Fruit fly (Drosophila melanogaster) whole organism, prepupa: ENCODE data around the gene CG11168.

Experiments used
- Blimp-1 ChIP-seq: fragments of 200-800 bp; sonication (Bioruptor generic); optimal IDR thresholded peaks from 3 replicates; lab custom pipeline; 2017; ENCODE audit warnings: missing biosample characterization, missing genetic modification characterization, mild to moderate bottlenecking, moderate library complexity, missing genetic modification reagents
- CG10631 ChIP-seq: fragments of 200-800 bp; sonication (Bioruptor generic); optimal IDR thresholded peaks from 2 replicates; lab custom pipeline; 2016; ENCODE audit warnings: missing biosample characterization, missing genetic modification characterization
- CG11294 ChIP-seq: fragments of 200-800 bp; sonication (Bioruptor generic); IDR thresholded peaks from 2 replicates; pipeline ENCODE4 v1.3.6; 2022; ENCODE audit warnings: missing biosample characterization, missing genetic modification characterization
- CG11762 ChIP-seq: fragments of 200-800 bp; sonication (Bioruptor generic); optimal IDR thresholded peaks from 3 replicates; lab custom pipeline; 2016; ENCODE audit warnings: missing biosample characterization, missing genetic modification characterization; ENCODE audit not compliant: insufficient read depth
- CG11902 ChIP-seq: fragments of 200-800 bp; sonication (Bioruptor generic); optimal IDR thresholded peaks from 3 replicates; lab custom pipeline; 2016; ENCODE audit warnings: missing biosample characterization, missing genetic modification characterization
- CG1621 ChIP-seq: fragments of 200-800 bp; sonication (Bioruptor generic); optimal IDR thresholded peaks from 3 replicates; lab custom pipeline; 2018; ENCODE audit warnings: missing biosample characterization, mild to moderate bottlenecking, missing genetic modification characterization
- CG3032 ChIP-seq: fragments of 200-800 bp; optimal IDR thresholded peaks from 2 replicates; lab custom pipeline; 2019; ENCODE audit warnings: missing biosample characterization, mild to moderate bottlenecking, missing genetic modification characterization, moderate library complexity
- CG31627 ChIP-seq: fragments of 200-800 bp; sonication (Bioruptor generic); optimal IDR thresholded peaks from 3 replicates; lab custom pipeline; 2016; ENCODE audit warnings: missing biosample characterization, missing genetic modification characterization
- CG34406 ChIP-seq: fragments of 200-800 bp; sonication (Bioruptor generic); optimal IDR thresholded peaks from 3 replicates; lab custom pipeline; 2016; ENCODE audit warnings: missing biosample characterization, missing genetic modification characterization
- CG4318 ChIP-seq: fragments of 200-800 bp; sonication (Bioruptor generic); optimal IDR thresholded peaks from 3 replicates; lab custom pipeline; 2017; ENCODE audit warnings: missing biosample characterization, mild to moderate bottlenecking, missing genetic modification characterization
- CG6163 ChIP-seq: fragments of 200-800 bp; sonication (Bioruptor generic); IDR thresholded peaks from 3 replicates; pipeline ENCODE4 v1.3.6; 2022; ENCODE audit warnings: missing biosample characterization, missing genetic modification characterization
- CG6792 ChIP-seq: fragments of 200-800 bp; sonication (Bioruptor generic); optimal IDR thresholded peaks from 3 replicates; lab custom pipeline; 2016; ENCODE audit warnings: missing biosample characterization, missing genetic modification characterization
- CG7368 ChIP-seq: fragments of 200-800 bp; sonication (Bioruptor generic); optimal IDR thresholded peaks from 3 replicates; lab custom pipeline; 2016; ENCODE audit warnings: missing biosample characterization, missing genetic modification characterization
- CG8119 ChIP-seq: fragments of 200-800 bp; sonication (Bioruptor generic); IDR thresholded peaks from 3 replicates; pipeline ENCODE4 v1.3.6; 2022; ENCODE audit warnings: missing biosample characterization, missing genetic modification characterization
- Eip78C ChIP-seq: fragments of 200-800 bp; sonication (Bioruptor generic); peaks from one replicate; lab custom pipeline; 2016; ENCODE audit warnings: missing biosample characterization, missing genetic modification characterization
- Eip93F ChIP-seq: fragments of 200-800 bp; sonication (Bioruptor generic); optimal IDR thresholded peaks from 2 replicates; lab custom pipeline; 2016; ENCODE audit warnings: missing biosample characterization, mild to moderate bottlenecking, missing genetic modification characterization
- Gug ChIP-seq: fragments of 200-800 bp; sonication (Bioruptor generic); IDR thresholded peaks from 2 replicates; pipeline ENCODE4 v1.3.6; 2022; ENCODE audit warnings: missing biosample characterization, missing genetic modification characterization
- Hr38 ChIP-seq: sonication (Bioruptor generic); optimal IDR thresholded peaks from 2 replicates; lab custom pipeline; 2016; ENCODE audit warnings: missing biosample characterization, missing genetic modification characterization
- Hr4 ChIP-seq: fragments of 200-800 bp; sonication (Bioruptor generic); optimal IDR thresholded peaks from 3 replicates; lab custom pipeline; 2016; ENCODE audit warnings: missing biosample characterization, missing genetic modification characterization
- Met ChIP-seq: fragments of 200-800 bp; sonication (Bioruptor generic); optimal IDR thresholded peaks from 3 replicates; lab custom pipeline; 2016; ENCODE audit warnings: missing biosample characterization, missing genetic modification characterization
- Smox ChIP-seq: fragments of 200-800 bp; sonication (Bioruptor generic); optimal IDR thresholded peaks from 3 replicates; lab custom pipeline; 2016; ENCODE audit warnings: missing biosample characterization, missing genetic modification characterization
- Sox102F ChIP-seq: fragments of 200-800 bp; sonication (Bioruptor generic); optimal IDR thresholded peaks from 2 replicates; lab custom pipeline; 2016; ENCODE audit warnings: missing biosample characterization, mild to moderate bottlenecking, missing genetic modification characterization
- Sox15 ChIP-seq: fragments of 200-800 bp; sonication (Bioruptor generic); optimal IDR thresholded peaks from 3 replicates; lab custom pipeline; 2016; ENCODE audit warnings: missing biosample characterization, missing genetic modification characterization
- achi ChIP-seq: fragments of 200-800 bp; sonication (Bioruptor generic); optimal IDR thresholded peaks from 3 replicates; lab custom pipeline; 2016; ENCODE audit warnings: missing biosample characterization, missing genetic modification characterization
- dsx ChIP-seq: fragments of 200-800 bp; optimal IDR thresholded peaks from 3 replicates; lab custom pipeline; 2019; ENCODE audit warnings: missing biosample characterization, mild to moderate bottlenecking, missing genetic modification characterization, moderate library complexity; ENCODE audit not compliant: poor library complexity, severe bottlenecking
- esn ChIP-seq: fragments of 200-800 bp; sonication (Bioruptor generic); optimal IDR thresholded peaks from 2 replicates; lab custom pipeline; 2016; ENCODE audit warnings: missing biosample characterization, mild to moderate bottlenecking, missing genetic modification characterization, moderate library complexity
- fd59A ChIP-seq: fragments of 200-800 bp; sonication (Bioruptor generic); optimal IDR thresholded peaks from 2 replicates; lab custom pipeline; 2017; ENCODE audit warnings: missing biosample characterization, mild to moderate bottlenecking, missing genetic modification characterization, missing genetic modification reagents
- fd85E ChIP-seq: fragments of 200-800 bp; sonication (Bioruptor generic); optimal IDR thresholded peaks from 3 replicates; lab custom pipeline; 2016; ENCODE audit warnings: missing biosample characterization, missing genetic modification characterization
- salr ChIP-seq, 2 experiments: fragments of 200-800 bp; sonication (Bioruptor generic); optimal IDR thresholded peaks; 3 replicates each; lab custom pipeline; 2016 to 2018; ENCODE audit warnings: missing biosample characterization in 2 of 2, missing genetic modification characterization in 2 of 2, mild to moderate bottlenecking in 1 of 2
- ss ChIP-seq, 2 experiments: fragments of 200-800 bp; sonication (Bioruptor generic); optimal IDR thresholded peaks; 2 replicates in 1 of 2; 3 replicates in 1 of 2; lab custom pipeline; 2017 to 2018; ENCODE audit warnings: mild to moderate bottlenecking in 2 of 2, missing biosample characterization in 2 of 2, missing genetic modification characterization in 2 of 2, moderate library complexity in 1 of 2
- vri ChIP-seq: fragments of 200-800 bp; sonication (Bioruptor generic); optimal IDR thresholded peaks from 3 replicates; lab custom pipeline; 2016; ENCODE audit warnings: missing biosample characterization, mild to moderate bottlenecking, missing genetic modification characterization

The CG11168 gene

dm6 chr3R:24910097-24910496 is 7.8 kb upstream of the CG11168 start (continued):
- no peak for TF ChIP-seq CG1621 (tag; lab: Kevin White, UChicago)
- TF ChIP-seq Smox, result no peak
- no peak for TF ChIP-seq esn (GFP tag; lab: Kevin White, UChicago)
- TF ChIP-seq ss (GFP tag; optimal IDR thresholded peaks at IDR 0.05; lab: Kevin White, UChicago), result no peak
- TF ChIP-seq CG6792, result peak; percentile 12
- peak; percentile 85 for TF ChIP-seq Eip78C (GFP tag; lab: Kevin White, UChicago)
- no peak for TF ChIP-seq dsx
- TF ChIP-seq, all 60 proteins: peak for 27

dm6 chr3R:24914864-24915263 is 3.0 kb upstream of the CG11168 start:
- TF ChIP-seq CG7368 (GFP tag; lab: Kevin White, UChicago), result no peak
- no peak for TF ChIP-seq Met (GFP tag; lab: Kevin White, UChicago)
- TF ChIP-seq CG11902 (GFP tag; lab: Kevin White, UChicago), result no peak

dm6 chr3R:24922270-24922669 is 4.4 kb downstream of the CG11168 start, which contains the start of gene Mink:
TSS of gene Mink (plus strand) at chr3R:24922473.
- TF ChIP-seq CG7368 (GFP tag; lab: Kevin White, UChicago) (no peak), CG8119 (GFP tag; lab: Robert Waterston, UW) (no peak), Gug (no peak), CG31627 (GFP tag; lab: Kevin White, UChicago) (no peak), CG6163 (no peak), Blimp-1 (no peak), CG10631 (GFP tag; lab: Kevin White, UChicago) (no peak), vri (GFP tag; lab: Kevin White, UChicago) (no peak), fd59A (GFP tag; lab: Kevin White, UChicago) (no peak)

dm6 chr3R:24924916-24925315 is 7.0 kb downstream of the CG11168 start, which contains the start of gene Trf4-2:
TSS of gene Trf4-2 (plus strand) at chr3R:24925216.
- TF ChIP-seq Eip93F (GFP tag; lab: Kevin White, UChicago) (no peak), salr (GFP tag; optimal IDR thresholded peaks at IDR 0.05; lab: Kevin White, UChicago) (no peak), CG6163 (no peak), CG3032 (tag; lab: Kevin White, UChicago) (no peak), CG34406 (no peak), Smox (no peak), Hr38 (GFP tag; lab: Kevin White, UChicago) (no peak), CG11294 (GFP tag; lab: Robert Waterston, UW) (no peak)

- TF ChIP-seq achi (GFP tag; lab: Kevin White, UChicago), result peak; percentile 16
- TF ChIP-seq Sox15 (GFP tag; lab: Kevin White, UChicago), result no peak
Observed at dm6 chr3R:24926752-24927320, 8.9 kb downstream of the CG11168 start.

dm6 chr3R:24931856-24932255 is 13.9 kb downstream of the CG11168 start, which contains the start of gene CG11771:
TSS of gene CG11771 (plus strand) at chr3R:24932010.
- no peak for TF ChIP-seq dsx
- TF ChIP-seq fd85E, result no peak
- no peak for TF ChIP-seq Hr4
- TF ChIP-seq CG34406, result no peak
- TF ChIP-seq Sox102F, result no peak
- TF ChIP-seq CG4318 (GFP tag; lab: Kevin White, UChicago), result no peak
- peak; percentile 39 for TF ChIP-seq CG1621 (tag; lab: Kevin White, UChicago)
- no peak for TF ChIP-seq CG11762 (GFP tag; lab: Kevin White, UChicago)
- no peak for TF ChIP-seq Hr38 (GFP tag; lab: Kevin White, UChicago)
- no peak for TF ChIP-seq Eip78C (GFP tag; lab: Kevin White, UChicago)
- TF ChIP-seq achi (GFP tag; lab: Kevin White, UChicago), result peak; percentile 95
- TF ChIP-seq, all 60 proteins: peak for 2
